Fruit fly (Drosophila melanogaster) whole organism, adult: ENCODE results near the gene stas.

Source experiments
- CG11617 ChIP-seq: fragments of 200-800 bp; sonication (Bioruptor generic); optimal IDR thresholded peaks from 2 replicates; lab custom pipeline; 2017; ENCODE audit warnings: mild to moderate bottlenecking, missing biosample characterization, missing genetic modification reagents, missing genetic modification characterization
- CG14711 ChIP-seq: fragments of 200-800 bp; sonication (Bioruptor generic); optimal IDR thresholded peaks from 2 replicates; lab custom pipeline; 2018; ENCODE audit warnings: missing biosample characterization, mild to moderate bottlenecking, missing genetic modification characterization, moderate library complexity
- CG7045 ChIP-seq: fragments of 200-800 bp; sonication (Bioruptor generic); optimal IDR thresholded peaks from 2 replicates; lab custom pipeline; 2017; ENCODE audit warnings: missing biosample characterization, mild to moderate bottlenecking, missing genetic modification characterization
- Clk ChIP-seq: fragments of 200-800 bp; sonication (Bioruptor generic); optimal IDR thresholded peaks from 2 replicates; lab custom pipeline; 2017; ENCODE audit warnings: missing biosample characterization, missing genetic modification characterization
- Hr96 ChIP-seq: fragments of 200-800 bp; sonication (Bioruptor generic); optimal IDR thresholded peaks from 2 replicates; lab custom pipeline; 2016; ENCODE audit warnings: missing biosample characterization, missing genetic modification characterization
- cnc ChIP-seq, 2 experiments: fragments of >200 bp; optimal IDR thresholded peaks; 2 replicates each; lab custom pipeline; 2017
- tj ChIP-seq: fragments of 200-800 bp; sonication (Bioruptor generic); optimal IDR thresholded peaks from 3 replicates; lab custom pipeline; 2017; ENCODE audit warnings: missing biosample characterization, mild to moderate bottlenecking, missing genetic modification characterization, moderate library complexity

DNA sequence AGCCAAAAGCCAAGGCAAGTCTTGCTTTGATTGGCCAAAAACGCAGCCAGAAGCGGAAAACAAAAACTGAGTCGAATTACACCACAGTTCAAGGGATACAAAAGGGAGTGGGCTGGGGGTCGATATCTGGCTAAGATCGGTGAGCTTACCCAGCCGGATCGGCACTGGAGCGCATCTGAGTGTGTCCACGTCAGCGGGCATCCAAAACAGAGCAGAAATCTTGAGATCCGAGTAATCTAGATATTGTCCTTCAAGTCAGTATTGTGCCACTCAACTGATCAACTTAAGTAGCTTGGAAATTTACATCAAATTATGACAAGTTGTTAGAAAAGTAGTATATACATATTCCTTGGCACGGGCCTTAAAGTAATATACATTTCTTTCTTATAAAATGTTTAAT lies 39.1 kb downstream of the stas start, which contains the start of gene CG12992:
- TF ChIP-seq tj: peak; percentile 15
- TF ChIP-seq cnc (optimal IDR thresholded peaks at IDR 0.05; lab: Kevin White, UChicago): no peak
- TF ChIP-seq CG11617 (GFP tag; lab: Kevin White, UChicago): no peak
- no peak for TF ChIP-seq CG7045 (GFP tag; lab: Kevin White, UChicago)
- TF ChIP-seq Clk: no peak
- TF ChIP-seq CG14711: no peak
- no peak for TF ChIP-seq Hr96
